Worm (Caenorhabditis elegans): ENCODE data around the gene elb-1.
A peak's percentile ranks its signal among the peaks of the same experiment; 100 is the strongest.

Gene elb-1

DNA sequence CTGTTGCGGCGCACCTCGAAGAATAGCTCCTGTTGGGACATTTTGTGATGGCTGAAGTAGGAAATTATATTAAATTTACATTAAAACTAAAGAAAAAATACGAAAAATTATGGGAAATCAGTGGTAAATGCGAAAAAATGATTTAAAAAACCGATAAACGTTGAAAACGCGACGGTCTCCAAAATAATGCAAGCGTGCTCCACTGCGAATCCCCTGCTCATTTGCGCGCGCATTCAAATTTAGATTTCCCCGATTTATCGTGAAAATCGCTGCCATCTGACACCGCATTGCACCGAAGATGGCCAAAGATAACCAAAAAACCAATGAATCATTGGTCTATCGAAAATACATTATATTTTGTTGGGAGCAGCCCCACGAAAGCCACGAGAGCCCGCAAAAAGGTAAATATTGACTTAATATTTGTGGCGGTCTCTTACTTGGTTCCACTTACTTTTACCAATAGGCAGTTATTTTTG, at the start of gene elb-1, which contains the start of gene Y41C4A.11:
TSS of gene elb-1 (minus strand) at position 51 of the 476 bp plus-strand sequence.
TSS of gene Y41C4A.11 (plus strand) at position 461 of the 476 bp plus-strand sequence.
- no peak for TF ChIP-seq tra-4 (tag; optimal IDR thresholded peaks at IDR 0.05)
- TF ChIP-seq scrt-1 (GFP tag; IDR thresholded peaks at IDR 0.05): no peak
- TF ChIP-seq ceh-13 (GFP tag; optimal IDR thresholded peaks at IDR 0.05): no peak
- no peak for TF ChIP-seq ama-1 (optimal IDR thresholded peaks at IDR 0.05)
- no peak for TF ChIP-seq hnd-1 (tag; optimal IDR thresholded peaks at IDR 0.05)

DNA sequence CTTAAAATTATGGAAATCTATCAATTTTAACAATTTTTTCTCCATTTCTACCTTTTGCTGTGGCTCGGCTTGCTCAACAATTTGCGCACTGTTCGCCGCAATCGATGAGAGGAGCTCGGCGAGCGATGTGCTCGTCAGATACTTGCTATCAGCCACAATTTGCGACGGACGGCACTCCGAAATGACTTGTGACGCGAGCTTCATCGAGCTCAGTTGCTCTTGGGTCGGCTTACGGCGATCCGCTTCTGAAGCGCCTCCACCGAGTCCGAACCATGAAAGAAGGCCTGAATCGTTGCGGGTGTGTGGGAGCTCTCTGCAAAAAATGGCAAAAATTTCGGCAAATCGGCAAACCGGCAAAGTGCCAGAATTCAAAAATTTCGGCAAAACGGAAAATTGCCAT, 41.4 kb upstream of the elb-1 start:
- TF ChIP-seq aly-1 (tag; optimal IDR thresholded peaks at IDR 0.05): no peak
- no peak for TF ChIP-seq tra-4 (tag; optimal IDR thresholded peaks at IDR 0.05)
- TF ChIP-seq B0310.2 (tag; optimal IDR thresholded peaks at IDR 0.05): no peak
- TF ChIP-seq flt-1 (GFP tag; IDR thresholded peaks at IDR 0.05): no peak
- TF ChIP-seq ama-1 (optimal IDR thresholded peaks at IDR 0.05): no peak
- no peak for TF ChIP-seq F13C5.2 (tag; optimal IDR thresholded peaks at IDR 0.05)
- no peak for TF ChIP-seq hnd-1 (tag; optimal IDR thresholded peaks at IDR 0.05)
- no peak for TF ChIP-seq tbx-37 (GFP tag; conservative IDR thresholded peaks at IDR 0.05)
- TF ChIP-seq ets-7 (tag; optimal IDR thresholded peaks at IDR 0.05): no peak
- TF ChIP-seq ceh-13 (GFP tag; optimal IDR thresholded peaks at IDR 0.05): no peak
- no peak for TF ChIP-seq sea-1 (GFP tag; conservative IDR thresholded peaks at IDR 0.05)
- TF ChIP-seq hmbx-1 (tag; optimal IDR thresholded peaks at IDR 0.05): no peak
- no peak for TF ChIP-seq ceh-36 (tag; optimal IDR thresholded peaks at IDR 0.05)

DNA sequence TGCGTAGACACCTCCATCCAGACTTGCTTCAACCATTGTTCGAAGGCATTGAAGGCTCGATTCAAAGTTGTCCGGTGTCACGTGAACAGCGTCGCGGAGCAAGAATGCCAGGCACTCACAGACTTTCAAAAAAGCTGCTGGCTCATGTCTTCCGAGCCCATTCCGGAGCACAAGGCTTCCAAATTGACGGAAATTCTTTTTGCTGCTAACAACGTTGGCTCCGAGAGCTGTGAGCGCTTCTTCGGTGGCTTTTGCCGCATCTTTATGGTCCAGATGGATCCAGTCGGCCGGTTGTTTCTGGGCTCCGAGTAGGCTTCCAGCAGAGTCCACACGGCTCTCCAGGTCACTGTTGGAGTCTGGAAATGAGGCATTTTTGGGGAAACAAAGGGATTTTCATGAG, 38.6 kb upstream of the elb-1 start:
- TF ChIP-seq flt-1 (GFP tag; IDR thresholded peaks at IDR 0.05): no peak
- TF ChIP-seq hmbx-1 (tag; optimal IDR thresholded peaks at IDR 0.05): no peak
- no peak for TF ChIP-seq hnd-1 (tag; optimal IDR thresholded peaks at IDR 0.05)
- no peak for TF ChIP-seq ceh-13 (GFP tag; optimal IDR thresholded peaks at IDR 0.05)
- TF ChIP-seq sea-1 (GFP tag; conservative IDR thresholded peaks at IDR 0.05): no peak
- no peak for TF ChIP-seq ama-1 (optimal IDR thresholded peaks at IDR 0.05)
- no peak for TF ChIP-seq tbx-37 (GFP tag; conservative IDR thresholded peaks at IDR 0.05)
- TF ChIP-seq tbx-11 (GFP tag; IDR thresholded peaks at IDR 0.05): no peak
- no peak for TF ChIP-seq B0310.2 (tag; optimal IDR thresholded peaks at IDR 0.05)
- no peak for TF ChIP-seq F13C5.2 (tag; optimal IDR thresholded peaks at IDR 0.05)
- TF ChIP-seq pes-1 (GFP tag; IDR thresholded peaks at IDR 0.05): no peak
- TF ChIP-seq ceh-36 (tag; optimal IDR thresholded peaks at IDR 0.05): no peak
- TF ChIP-seq tra-4 (tag; optimal IDR thresholded peaks at IDR 0.05): no peak
- TF ChIP-seq hmg-4 (GFP tag; optimal IDR thresholded peaks at IDR 0.05): no peak
- TF ChIP-seq aly-1 (tag; optimal IDR thresholded peaks at IDR 0.05): no peak
- no peak for TF ChIP-seq scrt-1 (GFP tag; IDR thresholded peaks at IDR 0.05)
- TF ChIP-seq ets-7 (tag; optimal IDR thresholded peaks at IDR 0.05): no peak

DNA sequence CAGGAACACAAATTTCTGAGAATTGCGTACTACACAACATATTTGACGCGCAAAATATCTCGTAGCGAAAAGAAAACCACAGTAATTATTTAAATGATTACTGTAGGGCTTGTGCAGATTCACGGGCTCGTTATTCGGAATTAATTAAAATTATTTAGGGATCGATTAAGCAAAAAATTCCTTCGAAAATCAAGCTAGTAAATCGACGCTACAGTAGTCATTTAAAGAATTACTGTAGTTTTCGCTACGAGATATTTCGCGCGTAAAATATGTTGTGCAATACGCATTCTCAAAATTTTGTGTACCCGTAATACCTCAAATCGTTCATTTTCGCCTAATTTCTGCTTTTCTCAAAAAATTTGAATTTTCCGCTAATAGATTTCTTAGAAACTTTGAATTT, 31.6 kb upstream of the elb-1 start:
- no peak for TF ChIP-seq ets-7 (tag; optimal IDR thresholded peaks at IDR 0.05)
- no peak for TF ChIP-seq flt-1 (GFP tag; IDR thresholded peaks at IDR 0.05)
- TF ChIP-seq tra-4 (tag; optimal IDR thresholded peaks at IDR 0.05): no peak
- TF ChIP-seq B0310.2 (tag; optimal IDR thresholded peaks at IDR 0.05): no peak

DNA sequence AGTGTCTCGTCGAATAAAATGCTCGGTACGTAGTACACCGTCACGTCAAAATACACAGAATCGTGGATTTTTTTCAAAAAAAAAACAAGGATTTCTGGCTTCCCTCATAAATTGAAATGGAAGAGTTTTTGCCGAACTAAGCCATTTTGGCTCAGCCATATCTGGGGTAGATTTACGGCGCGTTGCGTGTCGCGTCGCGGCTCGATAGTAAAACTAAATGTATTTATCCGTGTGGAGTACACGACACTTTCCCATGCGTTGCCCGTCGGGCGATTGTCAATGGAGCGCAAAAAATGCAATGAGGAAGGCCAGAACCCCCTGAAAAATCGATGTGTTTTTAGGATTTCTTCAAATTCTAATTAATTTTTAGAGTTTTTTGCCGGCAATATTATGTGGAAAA, 31.0 kb upstream of the elb-1 start:
- TF ChIP-seq ceh-13 (GFP tag; optimal IDR thresholded peaks at IDR 0.05) (no peak), sea-1 (GFP tag; conservative IDR thresholded peaks at IDR 0.05) (no peak), B0310.2 (tag; optimal IDR thresholded peaks at IDR 0.05) (no peak), tra-4 (tag; optimal IDR thresholded peaks at IDR 0.05) (no peak), hnd-1 (tag; optimal IDR thresholded peaks at IDR 0.05) (no peak), hmg-4 (GFP tag; optimal IDR thresholded peaks at IDR 0.05) (no peak), pes-1 (GFP tag; IDR thresholded peaks at IDR 0.05) (no peak), F13C5.2 (tag; optimal IDR thresholded peaks at IDR 0.05) (no peak), hmbx-1 (tag; optimal IDR thresholded peaks at IDR 0.05) (no peak), ets-7 (tag; optimal IDR thresholded peaks at IDR 0.05) (no peak), tbx-37 (GFP tag; conservative IDR thresholded peaks at IDR 0.05) (no peak), ceh-36 (tag; optimal IDR thresholded peaks at IDR 0.05) (no peak), tbx-11 (GFP tag; IDR thresholded peaks at IDR 0.05) (no peak), flt-1 (GFP tag; IDR thresholded peaks at IDR 0.05) (no peak), scrt-1 (GFP tag; IDR thresholded peaks at IDR 0.05) (no peak)

DNA sequence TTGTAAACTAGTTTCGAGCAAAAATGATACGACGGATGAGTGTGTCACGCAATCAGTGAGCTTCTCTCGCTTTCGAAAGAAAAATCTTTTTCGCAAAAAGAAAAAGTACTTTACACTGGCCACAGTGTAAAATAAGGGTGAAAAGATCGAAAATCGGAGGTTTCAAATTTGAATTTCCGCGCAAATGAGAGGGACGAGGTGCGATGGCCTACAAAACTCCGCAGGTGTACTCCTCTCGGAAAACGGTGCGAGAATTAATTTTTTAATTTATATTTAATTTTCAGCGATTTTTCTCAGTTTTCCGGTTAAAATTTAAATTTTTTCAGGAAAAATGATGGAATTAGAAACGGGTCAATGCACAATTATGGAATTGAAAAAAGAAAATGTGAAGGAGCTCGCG, 27.5 kb upstream of the elb-1 start, which contains the start of gene mrt-2:
TSS of gene mrt-2 (plus strand) at position 49 of the 400 bp plus-strand sequence.
- TF ChIP-seq tbx-37 (GFP tag; conservative IDR thresholded peaks at IDR 0.05) (peak; percentile 86), pes-1 (GFP tag; IDR thresholded peaks at IDR 0.05) (peak; percentile 59; the same call in 1 of the 2 replicates), hnd-1 (tag; optimal IDR thresholded peaks at IDR 0.05) (peak; percentile 1), flt-1 (GFP tag; IDR thresholded peaks at IDR 0.05) (no peak), tbx-11 (GFP tag; IDR thresholded peaks at IDR 0.05) (no peak)

DNA sequence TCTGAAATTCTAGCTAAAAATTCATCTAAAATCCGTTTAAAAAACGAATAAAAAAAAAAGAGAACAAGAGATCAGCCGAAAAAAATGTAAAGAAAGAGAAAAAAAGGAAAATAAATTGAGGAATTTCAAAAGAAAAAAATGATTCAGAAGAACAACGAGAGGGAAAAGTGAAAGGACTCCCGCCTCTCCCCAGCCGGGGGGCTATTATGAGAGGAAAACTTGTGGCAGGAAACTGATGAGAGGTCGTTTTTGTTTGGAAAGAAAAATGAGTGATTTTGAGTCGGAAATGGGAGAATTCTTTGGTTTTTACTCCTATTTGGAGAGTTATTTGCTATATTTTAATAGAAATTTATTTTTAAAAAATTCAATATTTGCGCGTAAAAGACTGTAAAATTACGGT, 22.9 kb upstream of the elb-1 start:
- no peak for TF ChIP-seq ets-7 (tag; optimal IDR thresholded peaks at IDR 0.05)
- TF ChIP-seq hmbx-1 (tag; optimal IDR thresholded peaks at IDR 0.05): no peak
- TF ChIP-seq hnd-1 (tag; optimal IDR thresholded peaks at IDR 0.05): no peak
- no peak for TF ChIP-seq ceh-13 (GFP tag; optimal IDR thresholded peaks at IDR 0.05)
- TF ChIP-seq F13C5.2 (tag; optimal IDR thresholded peaks at IDR 0.05): no peak
- TF ChIP-seq pes-1 (GFP tag; IDR thresholded peaks at IDR 0.05): no peak
- TF ChIP-seq hmg-4 (GFP tag; optimal IDR thresholded peaks at IDR 0.05): no peak
- TF ChIP-seq aly-1 (tag; optimal IDR thresholded peaks at IDR 0.05): no peak
- no peak for TF ChIP-seq B0310.2 (tag; optimal IDR thresholded peaks at IDR 0.05)
- no peak for TF ChIP-seq ama-1 (optimal IDR thresholded peaks at IDR 0.05)
- TF ChIP-seq tbx-37 (GFP tag; conservative IDR thresholded peaks at IDR 0.05): no peak

DNA sequence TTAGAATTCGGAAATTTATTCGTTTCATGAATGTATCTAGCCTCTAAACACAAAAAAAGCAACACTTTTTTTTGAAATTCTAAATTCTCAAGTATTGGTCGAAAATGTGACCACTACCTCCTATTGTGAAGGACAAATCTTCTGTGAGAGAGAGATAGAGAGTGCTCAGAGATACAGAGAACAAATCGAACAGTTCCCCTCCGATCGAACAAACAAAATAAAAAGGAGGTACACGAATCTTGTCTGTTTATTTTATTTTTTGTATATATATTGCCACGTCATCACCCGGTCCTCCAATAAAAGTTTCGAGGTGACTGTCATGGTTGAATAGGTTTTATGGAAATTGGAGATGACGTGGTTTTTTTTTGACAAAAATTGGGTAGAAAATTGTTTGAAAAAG, 21.6 kb upstream of the elb-1 start:
- no peak for TF ChIP-seq hmbx-1 (tag; optimal IDR thresholded peaks at IDR 0.05)
- TF ChIP-seq ama-1 (optimal IDR thresholded peaks at IDR 0.05): no peak
- TF ChIP-seq scrt-1 (GFP tag; IDR thresholded peaks at IDR 0.05): no peak
- no peak for TF ChIP-seq B0310.2 (tag; optimal IDR thresholded peaks at IDR 0.05)
- no peak for TF ChIP-seq ceh-36 (tag; optimal IDR thresholded peaks at IDR 0.05)
- no peak for TF ChIP-seq pes-1 (GFP tag; IDR thresholded peaks at IDR 0.05)
- no peak for TF ChIP-seq flt-1 (GFP tag; IDR thresholded peaks at IDR 0.05)
- no peak for TF ChIP-seq aly-1 (tag; optimal IDR thresholded peaks at IDR 0.05)
- no peak for TF ChIP-seq hnd-1 (tag; optimal IDR thresholded peaks at IDR 0.05)
- no peak for TF ChIP-seq tbx-37 (GFP tag; conservative IDR thresholded peaks at IDR 0.05)
- no peak for TF ChIP-seq tbx-11 (GFP tag; IDR thresholded peaks at IDR 0.05)
- TF ChIP-seq hmg-4 (GFP tag; optimal IDR thresholded peaks at IDR 0.05): no peak
- no peak for TF ChIP-seq tra-4 (tag; optimal IDR thresholded peaks at IDR 0.05)
- TF ChIP-seq F13C5.2 (tag; optimal IDR thresholded peaks at IDR 0.05): no peak
- TF ChIP-seq ets-7 (tag; optimal IDR thresholded peaks at IDR 0.05): no peak
- no peak for TF ChIP-seq ceh-13 (GFP tag; optimal IDR thresholded peaks at IDR 0.05)
- no peak for TF ChIP-seq sea-1 (GFP tag; conservative IDR thresholded peaks at IDR 0.05)
